Fruit fly (Drosophila melanogaster): ENCODE results near the gene ATPsyngamma.

ATPsyngamma gene

dm6 chr3R:29765267-29766095 lies 16.5 kb upstream of the ATPsyngamma start, which contains the start of gene kay:
kay (plus strand) TSS chr3R:29765995.
- TF ChIP-seq CG1620 (GFP tag; optimal IDR thresholded peaks at IDR 0.05), result no peak
- no peak for TF ChIP-seq cic (GFP tag; optimal IDR thresholded peaks at IDR 0.05)
- TF ChIP-seq Hr96 (GFP tag; optimal IDR thresholded peaks at IDR 0.05), result peak; percentile 2
- TF ChIP-seq kay (GFP tag; ENCODE audit: borderline replicate concordance), result peak; percentile 53
- TF ChIP-seq CG12768 (GFP tag; optimal IDR thresholded peaks at IDR 0.05), result peak; percentile 60

DNA sequence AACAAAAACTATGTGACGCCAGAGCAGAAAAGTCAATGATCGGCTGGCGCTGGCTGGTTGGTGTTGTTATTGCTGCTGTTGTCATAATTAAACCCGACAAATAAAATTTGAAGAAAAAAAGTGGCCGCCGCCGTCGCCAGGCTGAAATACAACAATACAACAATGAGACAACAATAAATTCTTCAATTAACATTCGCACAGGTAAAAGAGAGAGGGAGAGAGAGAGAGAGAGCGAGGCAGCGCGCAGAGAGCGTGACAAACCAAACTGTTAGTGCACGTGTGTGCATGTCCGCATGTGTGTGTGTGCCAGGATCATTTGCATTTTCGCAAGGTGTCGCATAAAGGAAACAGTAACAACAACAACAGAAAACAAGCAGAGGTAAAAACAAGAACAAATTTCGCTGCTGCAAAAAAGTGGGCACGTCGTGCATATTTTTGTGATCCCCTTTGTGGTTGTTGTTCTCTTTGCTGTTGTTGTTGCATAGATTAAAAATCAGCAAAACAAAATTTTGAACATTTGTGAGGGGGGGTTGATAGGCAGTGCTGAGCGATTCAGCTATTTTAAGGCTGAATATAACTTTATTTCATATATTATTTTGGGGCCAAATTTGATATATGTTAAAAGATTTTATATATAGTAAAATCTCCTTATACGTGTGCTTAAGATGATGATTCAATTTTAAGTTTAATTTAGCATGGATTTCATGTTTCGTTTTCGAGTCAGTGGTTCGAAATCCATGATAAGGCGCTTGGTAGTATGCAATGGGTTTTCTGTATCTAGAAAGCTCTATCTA lies 15.5 kb upstream of the ATPsyngamma start:
- TF ChIP-seq CG11617 (GFP tag; optimal IDR thresholded peaks at IDR 0.05) (no peak), pad (GFP tag; optimal IDR thresholded peaks at IDR 0.05) (no peak), kay (GFP tag; ENCODE audit: borderline replicate concordance) (peak; percentile 59), CG1620 (GFP tag; optimal IDR thresholded peaks at IDR 0.05) (no peak), tj (GFP tag; optimal IDR thresholded peaks at IDR 0.05) (peak; percentile 76), CG5204 (GFP tag; optimal IDR thresholded peaks at IDR 0.05) (no peak), CG12768 (GFP tag; optimal IDR thresholded peaks at IDR 0.05) (peak; percentile 31), CG7045 (GFP tag; optimal IDR thresholded peaks at IDR 0.05) (no peak), cnc (optimal IDR thresholded peaks at IDR 0.05) (no peak), ovo (GFP tag; optimal IDR thresholded peaks at IDR 0.05) (no peak), Hr96 (GFP tag; optimal IDR thresholded peaks at IDR 0.05) (no peak)

dm6 chr3R:29763804-29764203 lies 14.8 kb upstream of the ATPsyngamma start:
- TF ChIP-seq CG14711 (tag; optimal IDR thresholded peaks at IDR 0.05), result no peak
- no peak for TF ChIP-seq cnc (optimal IDR thresholded peaks at IDR 0.05)
- TF ChIP-seq cic (GFP tag; optimal IDR thresholded peaks at IDR 0.05), result no peak
- no peak for TF ChIP-seq CG33017 (tag; optimal IDR thresholded peaks at IDR 0.05)
- TF ChIP-seq tj (GFP tag; optimal IDR thresholded peaks at IDR 0.05), result no peak
- TF ChIP-seq CG7045 (GFP tag; optimal IDR thresholded peaks at IDR 0.05), result no peak
- TF ChIP-seq CG11617 (GFP tag; optimal IDR thresholded peaks at IDR 0.05), result no peak

DNA sequence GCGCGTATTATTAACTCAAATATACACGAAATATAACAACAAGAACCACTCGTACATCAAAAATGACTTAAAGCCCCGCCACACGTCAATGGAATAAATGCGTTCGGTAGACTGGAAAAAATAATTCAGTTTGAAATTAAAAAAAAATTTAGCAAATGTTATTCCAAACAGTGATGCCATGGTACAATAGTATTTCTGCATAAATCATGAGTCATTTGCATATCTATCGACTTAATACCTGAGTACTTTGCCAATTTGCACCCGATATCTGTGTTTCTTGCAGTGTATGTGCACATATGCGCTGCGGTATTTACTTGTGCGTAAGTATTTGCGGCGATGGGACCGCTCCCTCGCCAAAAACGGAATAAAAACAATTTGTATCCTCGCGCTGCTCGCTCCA lies 14.2 kb upstream of the ATPsyngamma start:
- TF ChIP-seq tj (GFP tag; optimal IDR thresholded peaks at IDR 0.05), result no peak
- TF ChIP-seq CG7045 (GFP tag; optimal IDR thresholded peaks at IDR 0.05), result no peak
- no peak for TF ChIP-seq CG11617 (GFP tag; optimal IDR thresholded peaks at IDR 0.05)

DNA sequence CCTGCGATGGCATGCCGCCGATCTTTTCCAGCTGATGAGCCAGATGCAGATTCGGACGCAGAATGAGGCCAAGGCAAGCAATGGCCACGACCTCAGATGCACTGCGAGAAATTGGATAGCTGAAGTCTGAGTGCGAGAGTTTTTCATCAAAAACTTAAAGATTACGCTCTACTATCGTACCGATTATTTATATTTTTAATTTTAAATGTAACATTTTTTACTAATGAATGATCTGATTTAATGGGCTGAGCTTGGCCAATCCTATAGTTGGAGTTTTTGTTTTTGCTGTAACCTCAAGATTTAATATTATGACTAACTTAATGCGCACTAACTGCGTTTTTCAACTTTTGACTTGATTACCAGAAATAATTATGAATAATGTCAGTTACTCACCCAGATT lies 13.3 kb upstream of the ATPsyngamma start:
- TF ChIP-seq CG14711 (tag; optimal IDR thresholded peaks at IDR 0.05) (no peak), CG7045 (GFP tag; optimal IDR thresholded peaks at IDR 0.05) (no peak), Clk (GFP tag; optimal IDR thresholded peaks at IDR 0.05) (no peak)

DNA sequence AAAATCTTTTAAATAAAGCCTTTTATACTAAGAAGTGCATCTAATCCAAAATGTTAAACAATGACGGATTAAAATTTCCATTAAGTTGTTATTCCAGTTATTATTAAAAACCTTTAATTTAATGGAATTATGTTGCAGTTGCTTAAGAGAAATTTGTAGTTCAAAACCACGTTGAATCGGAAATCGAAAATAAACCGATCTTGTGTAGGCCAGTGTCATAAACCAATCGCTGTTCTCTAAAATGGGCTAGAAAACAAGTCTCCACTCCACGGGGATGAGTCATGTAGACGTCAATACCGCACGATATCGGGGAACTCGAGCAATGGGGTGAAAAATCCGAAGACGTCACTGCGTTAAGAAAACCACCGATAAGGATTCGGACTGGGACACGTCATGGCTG lies 12.6 kb upstream of the ATPsyngamma start:
- TF ChIP-seq CG14711 (tag; optimal IDR thresholded peaks at IDR 0.05) (no peak), kay (GFP tag; ENCODE audit: borderline replicate concordance) (peak; percentile 90)

DNA sequence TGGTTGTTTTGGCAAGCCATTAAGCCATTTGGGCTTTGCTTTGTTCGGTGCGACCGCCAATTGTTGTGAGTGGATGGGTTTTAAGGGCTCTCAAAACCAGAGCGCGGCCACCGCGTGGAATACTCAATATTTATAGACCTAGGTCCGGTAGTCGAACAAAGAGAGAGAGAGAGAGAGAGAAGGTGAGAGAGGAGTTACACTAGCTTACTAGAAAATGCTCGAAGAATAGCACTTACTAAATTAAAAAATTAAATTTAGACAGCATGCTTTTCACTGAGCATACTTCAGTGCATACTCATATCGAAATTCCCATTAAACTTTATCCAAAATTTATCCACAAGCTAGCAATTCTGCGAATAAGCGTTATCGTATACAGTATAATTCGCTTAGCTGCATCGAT lies 11.1 kb upstream of the ATPsyngamma start:
- TF ChIP-seq Crg-1 (GFP tag; optimal IDR thresholded peaks at IDR 0.05) (no peak), CG7101 (tag; optimal IDR thresholded peaks at IDR 0.05) (no peak), CG11617 (GFP tag; optimal IDR thresholded peaks at IDR 0.05) (no peak), toe (GFP tag; optimal IDR thresholded peaks at IDR 0.05) (no peak), CG5204 (GFP tag; optimal IDR thresholded peaks at IDR 0.05) (no peak), kay (GFP tag; ENCODE audit: borderline replicate concordance) (no peak), cnc (optimal IDR thresholded peaks at IDR 0.05) (no peak), ovo (GFP tag; optimal IDR thresholded peaks at IDR 0.05) (no peak), CG14711 (tag; optimal IDR thresholded peaks at IDR 0.05) (no peak), CG1620 (GFP tag; optimal IDR thresholded peaks at IDR 0.05) (no peak), Hr96 (GFP tag; optimal IDR thresholded peaks at IDR 0.05) (no peak), tj (GFP tag; optimal IDR thresholded peaks at IDR 0.05) (no peak), CG33017 (tag; optimal IDR thresholded peaks at IDR 0.05) (no peak), CG7045 (GFP tag; optimal IDR thresholded peaks at IDR 0.05) (no peak), CG12768 (GFP tag; optimal IDR thresholded peaks at IDR 0.05) (no peak), Mnt (GFP tag; optimal IDR thresholded peaks at IDR 0.05) (no peak), Clk (GFP tag; optimal IDR thresholded peaks at IDR 0.05) (no peak), bab1 (GFP tag; optimal IDR thresholded peaks at IDR 0.05) (no peak), pad (GFP tag; optimal IDR thresholded peaks at IDR 0.05) (no peak)

Measured in whole organism, adult.